Fruit fly (Drosophila melanogaster): ENCODE data around the gene chp.

Gene chp

dm6 chr3R:31210630-31211029 is at the start of gene chp:
chp (minus strand) TSS chr3R:31210730.
- no peak for TF ChIP-seq Elba2 (GFP tag; optimal IDR thresholded peaks at IDR 0.05)
- no peak for TF ChIP-seq CG15269 (tag; optimal IDR thresholded peaks at IDR 0.05)
- no peak for TF ChIP-seq Poxn (GFP tag; IDR thresholded peaks at IDR 0.05)
- no peak for TF ChIP-seq Spps (tag; optimal IDR thresholded peaks at IDR 0.05)
- TF ChIP-seq Stat92E (GFP tag; optimal IDR thresholded peaks at IDR 0.05), result no peak
- no peak for TF ChIP-seq Kr (GFP tag; optimal IDR thresholded peaks at IDR 0.05)
- TF ChIP-seq emc (GFP tag; optimal IDR thresholded peaks at IDR 0.05), result no peak
- no peak for TF ChIP-seq gsb-n (tag; optimal IDR thresholded peaks at IDR 0.05)
- TF ChIP-seq Meics (GFP tag; optimal IDR thresholded peaks at IDR 0.05), result no peak
- no peak for TF ChIP-seq CG10366 (GFP tag; IDR thresholded peaks at IDR 0.05)
- no peak for TF ChIP-seq chn (GFP tag; optimal IDR thresholded peaks at IDR 0.05)
- no peak for TF ChIP-seq Ravus (GFP tag; IDR thresholded peaks at IDR 0.05)
- no peak for TF ChIP-seq Taf1 (GFP tag; IDR thresholded peaks at IDR 0.05)
- no peak for TF ChIP-seq CG11723 (GFP tag; optimal IDR thresholded peaks at IDR 0.05)
- TF ChIP-seq Ada2b (GFP tag; IDR thresholded peaks at IDR 0.05), result no peak

dm6 chr3R:31259947-31260346 is 49.4 kb upstream of the chp start, which contains the start of gene CAH16:
CAH16 (plus strand) TSS chr3R:31260247.
- TF ChIP-seq bigmax (GFP tag; optimal IDR thresholded peaks at IDR 0.05) (no peak), hkb (optimal IDR thresholded peaks at IDR 0.05) (no peak), hkb (GFP tag; IDR thresholded peaks at IDR 0.05) (no peak), zfh1 (GFP tag; IDR thresholded peaks at IDR 0.05) (no peak), Nf-YC (tag; optimal IDR thresholded peaks at IDR 0.05) (no peak), Atf3 (GFP tag; optimal IDR thresholded peaks at IDR 0.05) (no peak), CG7987 (GFP tag; optimal IDR thresholded peaks at IDR 0.05) (no peak)

dm6 chr3R:31257299-31257698 is 46.8 kb upstream of the chp start, which contains the start of gene CAH6:
CAH6 (plus strand) TSS chr3R:31257599.
- TF ChIP-seq Ets65A (GFP tag) (peak; percentile 71), Med (GFP tag) (peak; percentile 59), Nf-YA (GFP tag; IDR thresholded peaks at IDR 0.05) (no peak), h (optimal IDR thresholded peaks at IDR 0.05) (no peak), CG1602 (GFP tag; optimal IDR thresholded peaks at IDR 0.05) (no peak), CG8089 (GFP tag; optimal IDR thresholded peaks at IDR 0.05) (no peak), CG18011 (GFP tag; optimal IDR thresholded peaks at IDR 0.05) (no peak), Hr51 (GFP tag; optimal IDR thresholded peaks at IDR 0.05) (no peak), fd96Cb (tag; optimal IDR thresholded peaks at IDR 0.05) (no peak), CG14860 (GFP tag; IDR thresholded peaks at IDR 0.05; ENCODE audit: partially characterized antibody) (no peak), sens (GFP tag) (peak; percentile 22), Opbp (GFP tag; IDR thresholded peaks at IDR 0.05; ENCODE audit: partially characterized antibody) (no peak), schlank (tag; optimal IDR thresholded peaks at IDR 0.05) (no peak), CG4707 (GFP tag; optimal IDR thresholded peaks at IDR 0.05) (no peak), exex (tag; optimal IDR thresholded peaks at IDR 0.05) (peak; percentile 21), Kr (GFP tag; optimal IDR thresholded peaks at IDR 0.05) (no peak), CG12219 (GFP tag; optimal IDR thresholded peaks at IDR 0.05) (no peak), HmgZ (tag; optimal IDR thresholded peaks at IDR 0.05) (no peak), ind (GFP tag; optimal IDR thresholded peaks at IDR 0.05) (no peak), Jarid2 (GFP tag; optimal IDR thresholded peaks at IDR 0.05) (no peak), bcd (GFP tag; optimal IDR thresholded peaks at IDR 0.05) (no peak)

All from whole organism, embryonic.